Worm (Caenorhabditis elegans) whole organism, L1 larva: Measurements from ENCODE around the gene ttn-1.

Experiments used
- C16A3.4 ChIP-seq: fragments of 150-350 bp; optimal IDR thresholded peaks from 2 replicates; lab custom pipeline; 2014; ENCODE audit warnings: missing biosample characterization, missing genetic modification characterization
- F16B12.6 ChIP-seq: fragments of 150-350 bp; optimal IDR thresholded peaks from 2 replicates; lab custom pipeline; 2014; ENCODE audit warnings: missing biosample characterization, missing genetic modification characterization
- Y116A8C.19 ChIP-seq: sonication (generic microtip); optimal IDR thresholded peaks from 2 replicates; lab custom pipeline; 2016; ENCODE audit warnings: missing compliant biosample characterization, missing genetic modification characterization, borderline replicate concordance
- aha-1 ChIP-seq: fragments of 150-350 bp; optimal IDR thresholded peaks from 2 replicates; lab custom pipeline; 2014; ENCODE audit warnings: missing biosample characterization, missing genetic modification characterization
- alr-1 ChIP-seq: fragments of 200-800 bp; sonication (Bioruptor generic); optimal IDR thresholded peaks from 2 replicates; lab custom pipeline; 2018; ENCODE audit warnings: borderline replicate concordance, mild to moderate bottlenecking, missing genetic modification characterization, missing compliant biosample characterization
- aly-2 ChIP-seq: fragments of 150-350 bp; optimal IDR thresholded peaks from 2 replicates; lab custom pipeline; 2014; ENCODE audit warnings: missing biosample characterization, missing genetic modification characterization
- ama-1 ChIP-seq: fragments of 150-350 bp; optimal IDR thresholded peaks from 2 replicates; lab custom pipeline; 2014
- blmp-1 ChIP-seq: fragments of 150-350 bp; optimal IDR thresholded peaks from 2 replicates; lab custom pipeline; 2014; ENCODE audit warnings: missing biosample characterization, missing genetic modification characterization
- dpl-1 ChIP-seq, 3 experiments: fragments of 150-350 bp in 2 of 3; sonication (generic microtip) in 1 of 3; optimal IDR thresholded peaks; 2 replicates each; lab custom pipeline; 2014 to 2017; ENCODE audit warnings: missing biosample characterization in 3 of 3, missing genetic modification characterization in 3 of 3, missing genetic modification reagents in 3 of 3
- efl-1 ChIP-seq, 4 experiments: fragments of 150-350 bp; optimal IDR thresholded peaks in 3 of 4; peaks in 1 of 4; 1 replicate in 1 of 4; 2 replicates in 3 of 4; lab custom pipeline; 2014; ENCODE audit warnings: missing biosample characterization in 2 of 4, missing genetic modification characterization in 2 of 4, missing genetic modification reagents in 2 of 4
- egl-13 ChIP-seq: sonication (generic microtip); optimal IDR thresholded peaks from 2 replicates; lab custom pipeline; 2016; ENCODE audit warnings: missing genotype, missing genetic modification reagents, missing genetic modification characterization, missing compliant biosample characterization
- egl-27 ChIP-seq, 2 experiments: fragments of 150-350 bp in 1 of 2; sonication (generic microtip); optimal IDR thresholded peaks; 3 replicates each; lab custom pipeline; 2017 to 2018; ENCODE audit warnings: missing biosample characterization in 2 of 2, missing genetic modification characterization in 2 of 2, missing genetic modification reagents in 2 of 2
- elt-3 ChIP-seq, 6 experiments: fragments of 150-350 bp in 1 of 6; sonication (generic microtip); optimal IDR thresholded peaks; 2 replicates each; lab custom pipeline; 2017 to 2018; ENCODE audit warnings: missing biosample characterization in 6 of 6, missing genetic modification characterization in 6 of 6, inconsistent platforms in 1 of 6
- ets-5 ChIP-seq: fragments of 200-800 bp; sonication (Bioruptor generic); IDR thresholded peaks from 2 replicates; pipeline ENCODE4 v1.3.6; 2022; ENCODE audit warnings: missing genetic modification characterization, missing compliant biosample characterization
- fkh-10 ChIP-seq: sonication (generic microtip); optimal IDR thresholded peaks from 2 replicates; lab custom pipeline; 2017; ENCODE audit warnings: missing biosample characterization, missing genetic modification reagents, missing genetic modification characterization
- fkh-4 ChIP-seq: sonication (generic microtip); optimal IDR thresholded peaks from 2 replicates; lab custom pipeline; 2016; ENCODE audit warnings: missing compliant biosample characterization, missing genetic modification characterization, borderline replicate concordance
- fkh-8 ChIP-seq: sonication (generic microtip); optimal IDR thresholded peaks from 2 replicates; lab custom pipeline; 2016; ENCODE audit warnings: mild to moderate bottlenecking, missing genetic modification characterization, missing compliant biosample characterization
- hlh-4 ChIP-seq: sonication (generic microtip); optimal IDR thresholded peaks from 2 replicates; lab custom pipeline; 2016; ENCODE audit warnings: mild to moderate bottlenecking, missing genetic modification characterization, missing compliant biosample characterization
- jun-1 ChIP-seq: fragments of 150-350 bp; optimal IDR thresholded peaks from 2 replicates; lab custom pipeline; 2014; ENCODE audit warnings: missing biosample characterization, missing genetic modification reagents, missing genetic modification characterization
- lin-13 ChIP-seq: fragments of 150-350 bp; optimal IDR thresholded peaks from 2 replicates; lab custom pipeline; 2014; ENCODE audit warnings: missing biosample characterization, missing genetic modification reagents, missing genetic modification characterization
- lin-14 ChIP-seq: fragments of 200-800 bp; sonication (Bioruptor generic); optimal IDR thresholded peaks from 2 replicates; lab custom pipeline; 2018; ENCODE audit warnings: mild to moderate bottlenecking, missing genetic modification characterization, moderate library complexity, missing compliant biosample characterization
- lin-35 ChIP-seq, 2 experiments: fragments of 150-350 bp; optimal IDR thresholded peaks; 2 replicates each; lab custom pipeline; 2014; ENCODE audit warnings: missing biosample characterization in 2 of 2, missing genetic modification characterization in 2 of 2, missing genetic modification reagents in 2 of 2
- lir-3 ChIP-seq: sonication (generic microtip); optimal IDR thresholded peaks from 2 replicates; lab custom pipeline; 2016; ENCODE audit warnings: mild to moderate bottlenecking, missing genetic modification characterization, moderate library complexity, missing compliant biosample characterization; ENCODE audit not compliant: poor library complexity
- lsy-2 ChIP-seq, 2 experiments: fragments of 150-350 bp; optimal IDR thresholded peaks; 2 replicates each; lab custom pipeline; 2014; ENCODE audit warnings: missing biosample characterization in 2 of 2, missing genetic modification characterization in 2 of 2
- mab-9 ChIP-seq: fragments of 200-800 bp; sonication (Bioruptor generic); IDR thresholded peaks from 2 replicates; pipeline ENCODE4 v1.3.6; 2022; ENCODE audit warnings: missing genetic modification reagents, missing genetic modification characterization, missing compliant biosample characterization
- mef-2 ChIP-seq: fragments of 150-350 bp; optimal IDR thresholded peaks from 2 replicates; lab custom pipeline; 2014; ENCODE audit warnings: missing biosample characterization, missing genetic modification characterization
- mep-1 ChIP-seq: fragments of 150-350 bp; optimal IDR thresholded peaks from 2 replicates; lab custom pipeline; 2014; ENCODE audit warnings: missing biosample characterization, missing genetic modification characterization
- nhr-12 ChIP-seq: sonication (generic microtip); optimal IDR thresholded peaks from 2 replicates; lab custom pipeline; 2017; ENCODE audit warnings: missing biosample characterization, missing genetic modification characterization
- nhr-19 ChIP-seq: fragments of 200-800 bp; sonication (Bioruptor generic); conservative IDR thresholded peaks from 2 replicates; pipeline ENCODE4 v1.3.6; 2022; ENCODE audit warnings: missing genetic modification characterization, missing compliant biosample characterization
- nhr-237 ChIP-seq: fragments of 150-350 bp; optimal IDR thresholded peaks from 2 replicates; lab custom pipeline; 2014; ENCODE audit warnings: missing biosample characterization, missing genetic modification characterization
- nhr-47 ChIP-seq: sonication (generic microtip); optimal IDR thresholded peaks from 2 replicates; lab custom pipeline; 2016; ENCODE audit warnings: mild to moderate bottlenecking, missing genetic modification characterization, moderate library complexity, missing compliant biosample characterization
- nhr-85 ChIP-seq: sonication (generic microtip); peaks from one replicate; lab custom pipeline; 2016; ENCODE audit warnings: missing genetic modification characterization, inconsistent platforms, missing compliant biosample characterization
- nhr-90 ChIP-seq: sonication (generic microtip); optimal IDR thresholded peaks from 2 replicates; lab custom pipeline; 2016; ENCODE audit warnings: mild to moderate bottlenecking, missing genetic modification characterization, missing compliant biosample characterization; ENCODE audit not compliant: poor library complexity
- skn-1 ChIP-seq: fragments of 150-350 bp; optimal IDR thresholded peaks from 2 replicates; lab custom pipeline; 2014; ENCODE audit warnings: missing biosample characterization, missing genetic modification characterization
- snpc-4 ChIP-seq: fragments of 150-350 bp; optimal IDR thresholded peaks from 2 replicates; lab custom pipeline; 2014; ENCODE audit warnings: missing biosample characterization, missing genetic modification characterization
- sup-37 ChIP-seq: fragments of 200-800 bp; sonication (Bioruptor generic); optimal IDR thresholded peaks from 2 replicates; lab custom pipeline; 2018; ENCODE audit warnings: mild to moderate bottlenecking, missing genetic modification characterization, missing compliant biosample characterization
- tbx-2 ChIP-seq: sonication (generic microtip); optimal IDR thresholded peaks from 2 replicates; lab custom pipeline; 2016; ENCODE audit warnings: missing genetic modification characterization, missing compliant biosample characterization
- tlp-1 ChIP-seq: fragments of 150-350 bp; optimal IDR thresholded peaks from 2 replicates; lab custom pipeline; 2014; ENCODE audit warnings: missing biosample characterization, missing genetic modification characterization
- unc-130 ChIP-seq: fragments of 150-350 bp; optimal IDR thresholded peaks from 2 replicates; lab custom pipeline; 2017; ENCODE audit warnings: missing biosample characterization, missing genetic modification characterization, inconsistent platforms
- unc-30 ChIP-seq: sonication (generic microtip); optimal IDR thresholded peaks from 2 replicates; lab custom pipeline; 2017; ENCODE audit warnings: missing biosample characterization, missing genetic modification characterization
- unc-62 ChIP-seq: fragments of 150-350 bp; optimal IDR thresholded peaks from 2 replicates; lab custom pipeline; 2014; ENCODE audit warnings: missing biosample characterization, missing genetic modification reagents, missing genetic modification characterization
- unc-98 ChIP-seq: fragments of 200-800 bp; sonication (Bioruptor generic); IDR thresholded peaks from 2 replicates; pipeline ENCODE4 v1.3.6; 2022; ENCODE audit warnings: missing genetic modification characterization, missing compliant biosample characterization
- vab-15 ChIP-seq: sonication (generic microtip); optimal IDR thresholded peaks from 2 replicates; lab custom pipeline; 2017; ENCODE audit warnings: missing genotype, mild to moderate bottlenecking, missing genetic modification characterization, missing compliant biosample characterization
- zip-4 ChIP-seq: fragments of 200-800 bp; sonication (Bioruptor generic); optimal IDR thresholded peaks from 2 replicates; lab custom pipeline; 2018; ENCODE audit warnings: mild to moderate bottlenecking, missing genetic modification characterization, moderate library complexity, missing compliant biosample characterization

Gene ttn-1

ce11 chrV:6224494-6224959 lies 22.1 kb upstream of the ttn-1 start (continued):
- TF ChIP-seq lsy-2 (tag; optimal IDR thresholded peaks at IDR 0.05; lab: Kevin White, UChicago) (peak; percentile 91 to 96), unc-30 (tag; lab: Kevin White, UChicago) (peak; percentile 97), fkh-4 (tag; lab: Kevin White, UChicago) (peak; percentile 86), dpl-1 (GFP tag; optimal IDR thresholded peaks at IDR 0.05; lab: Kevin White, UChicago) (peak; percentile 67 to 75 (median 69)), aly-2 (peak; percentile 92), nhr-47 (tag; lab: Kevin White, UChicago) (peak; percentile 99), lin-13 (GFP tag; lab: Kevin White, UChicago) (peak; percentile 98), fkh-10 (GFP tag; lab: Kevin White, UChicago) (peak; percentile 98), lir-3 (peak; percentile 82), efl-1 (optimal IDR thresholded peaks at IDR 0.05; lab: Kevin White, UChicago) (peak; percentile 82 to 83), efl-1 (GFP tag; optimal IDR thresholded peaks at IDR 0.05 in 1 of 2; lab: Kevin White, UChicago) (peak; percentile 56 to 96), nhr-85 (peak; percentile 99), jun-1 (peak; percentile 94), alr-1 (tag; lab: Kevin White, UChicago) (no peak), C16A3.4 (tag; lab: Kevin White, UChicago) (peak; percentile 94), mef-2 (tag; lab: Kevin White, UChicago) (peak; percentile 97), skn-1 (tag; lab: Kevin White, UChicago) (peak; percentile 93), nhr-90 (tag; lab: Kevin White, UChicago) (peak; percentile 93), aha-1 (tag; lab: Kevin White, UChicago) (peak; percentile 91), vab-15 (peak; percentile 11), nhr-19 (GFP tag; lab: Robert Waterston, UW) (peak; percentile 94), zip-4 (GFP tag; lab: Kevin White, UChicago) (peak; percentile 55), elt-3 (tag; optimal IDR thresholded peaks at IDR 0.05; lab: Kevin White, UChicago) (peak in 5 of 6 experiments; percentile 30 to 91 (median 64)), unc-98 (GFP tag; lab: Robert Waterston, UW) (peak; percentile 67), fkh-8 (tag; lab: Kevin White, UChicago) (peak; percentile 99), lin-35 (GFP tag; optimal IDR thresholded peaks at IDR 0.05; lab: Kevin White, UChicago) (peak; percentile 69 to 89), mab-9 (GFP tag; lab: Robert Waterston, UW) (peak; percentile 92), unc-62 (no peak), hlh-4 (tag; lab: Kevin White, UChicago) (peak; percentile 5), F16B12.6 (tag; lab: Kevin White, UChicago) (no peak), lin-14 (GFP tag; lab: Kevin White, UChicago) (peak; percentile 100), egl-13 (peak; percentile 94), tbx-2 (tag; lab: Kevin White, UChicago) (peak; percentile 98), egl-27 (tag; optimal IDR thresholded peaks at IDR 0.05; lab: Kevin White, UChicago) (peak; percentile 74 to 86), blmp-1 (tag; lab: Kevin White, UChicago) (peak; percentile 91), nhr-12 (peak; percentile 7), ama-1 (lab: Kevin White, UChicago) (peak; percentile 98), unc-130 (tag; lab: Kevin White, UChicago) (peak; percentile 90), Y116A8C.19 (tag; lab: Kevin White, UChicago) (peak; percentile 44), mep-1 (tag; lab: Kevin White, UChicago) (peak; percentile 99), nhr-237 (peak; percentile 93), tlp-1 (tag; lab: Kevin White, UChicago) (no peak), sup-37 (GFP tag; lab: Kevin White, UChicago) (peak; percentile 71)

DNA sequence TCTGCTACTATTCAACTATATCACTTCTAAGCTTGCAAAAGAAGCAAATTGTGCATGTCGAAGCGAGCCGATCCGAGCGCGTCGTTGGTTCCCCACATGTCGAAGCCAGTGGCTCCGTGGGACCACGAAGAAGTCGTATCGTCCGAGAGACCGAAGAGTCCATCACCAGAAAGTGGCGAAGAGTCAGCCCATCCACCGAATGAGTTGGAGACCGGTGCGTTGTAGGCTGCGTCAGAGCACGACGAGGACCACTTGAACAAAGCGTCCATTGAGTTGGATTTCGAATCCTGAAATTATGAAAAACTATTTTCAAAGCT lies 21.5 kb upstream of the ttn-1 start:
- TF ChIP-seq ets-5 (GFP tag; lab: Robert Waterston, UW): peak; percentile 82; the same call in 1 of the 2 replicates
- no peak for TF ChIP-seq snpc-4 (tag; lab: Kevin White, UChicago)
